Worm (Caenorhabditis elegans): ENCODE data around the gene Y38E10A.24.

DNA sequence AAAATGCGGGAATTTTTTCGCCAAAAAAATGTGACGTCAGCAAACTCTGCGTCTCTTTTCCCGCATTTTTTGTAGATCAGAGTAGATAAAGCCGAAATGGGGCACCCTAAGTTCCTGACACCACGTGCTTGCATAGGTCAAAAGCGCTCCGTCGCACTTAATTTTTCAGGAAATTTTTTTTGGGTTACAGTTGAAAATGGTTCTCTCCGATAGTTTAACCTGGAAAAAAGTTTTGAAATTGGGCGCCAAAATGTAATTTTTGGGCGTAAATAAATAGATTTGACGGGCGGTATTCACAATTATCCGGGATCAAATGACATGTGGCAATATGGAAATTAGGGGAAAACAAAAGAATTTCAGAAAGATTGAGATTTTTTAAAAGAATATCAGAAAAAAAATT is 6.3 kb upstream of the Y38E10A.24 start:
- TF ChIP-seq ceh-82 (tag; optimal IDR thresholded peaks at IDR 0.05) (no peak), nhr-76 (tag; optimal IDR thresholded peaks at IDR 0.05) (no peak), fkh-4 (tag; optimal IDR thresholded peaks at IDR 0.05; ENCODE audit: borderline replicate concordance) (no peak)
